Fruit fly (Drosophila melanogaster) whole organism, wandering third instar larva: Measurements from ENCODE around the gene Ref1.

Experiments used
- Abd-B ChIP-seq: fragments of >200 bp; optimal IDR thresholded peaks from 2 replicates; lab custom pipeline; 2017; ENCODE audit warnings: missing biosample characterization, missing genetic modification characterization
- CrebA ChIP-seq: fragments of 200-800 bp; sonication (Bioruptor generic); optimal IDR thresholded peaks from 2 replicates; lab custom pipeline; 2016; ENCODE audit warnings: missing biosample characterization, mild to moderate bottlenecking, missing genetic modification characterization, borderline replicate concordance
- dmrt93B ChIP-seq: fragments of 200-800 bp; sonication (Bioruptor generic); optimal IDR thresholded peaks from 2 replicates; lab custom pipeline; 2018; ENCODE audit warnings: missing biosample characterization, mild to moderate bottlenecking, missing genetic modification characterization
- dsf ChIP-seq: sonication (Bioruptor generic); optimal IDR thresholded peaks from 2 replicates; lab custom pipeline; 2016; ENCODE audit warnings: missing biosample characterization, missing genetic modification characterization, borderline replicate concordance
- fru ChIP-seq: fragments of 200-800 bp; sonication (Bioruptor generic); optimal IDR thresholded peaks from 3 replicates; lab custom pipeline; 2016; ENCODE audit warnings: missing biosample characterization, mild to moderate bottlenecking, missing genetic modification characterization
- rgr ChIP-seq: fragments of 200-800 bp; sonication (Bioruptor generic); optimal IDR thresholded peaks from 3 replicates; lab custom pipeline; 2016; ENCODE audit warnings: missing biosample characterization, mild to moderate bottlenecking, missing genetic modification characterization
- usp ChIP-seq: fragments of >200 bp; optimal IDR thresholded peaks from 2 replicates; lab custom pipeline; 2017; ENCODE audit warnings: missing biosample characterization, missing genetic modification characterization

dm6 chr3R:7088837-7089361 lies 8.7 kb upstream of the Ref1 start:
- no peak for TF ChIP-seq Abd-B (GFP tag; lab: Kevin White, UChicago)
- no peak for TF ChIP-seq fru (GFP tag; lab: Kevin White, UChicago)
- no peak for TF ChIP-seq rgr (GFP tag; lab: Kevin White, UChicago)
- TF ChIP-seq dsf = no peak
- TF ChIP-seq usp (GFP tag; lab: Kevin White, UChicago) = no peak
- TF ChIP-seq CrebA (GFP tag; lab: Kevin White, UChicago) = no peak
- no peak for TF ChIP-seq dmrt93B (GFP tag; lab: Kevin White, UChicago)
